Fruit fly (Drosophila melanogaster): ENCODE measurements around the gene CG10469.

CG10469 gene

DNA sequence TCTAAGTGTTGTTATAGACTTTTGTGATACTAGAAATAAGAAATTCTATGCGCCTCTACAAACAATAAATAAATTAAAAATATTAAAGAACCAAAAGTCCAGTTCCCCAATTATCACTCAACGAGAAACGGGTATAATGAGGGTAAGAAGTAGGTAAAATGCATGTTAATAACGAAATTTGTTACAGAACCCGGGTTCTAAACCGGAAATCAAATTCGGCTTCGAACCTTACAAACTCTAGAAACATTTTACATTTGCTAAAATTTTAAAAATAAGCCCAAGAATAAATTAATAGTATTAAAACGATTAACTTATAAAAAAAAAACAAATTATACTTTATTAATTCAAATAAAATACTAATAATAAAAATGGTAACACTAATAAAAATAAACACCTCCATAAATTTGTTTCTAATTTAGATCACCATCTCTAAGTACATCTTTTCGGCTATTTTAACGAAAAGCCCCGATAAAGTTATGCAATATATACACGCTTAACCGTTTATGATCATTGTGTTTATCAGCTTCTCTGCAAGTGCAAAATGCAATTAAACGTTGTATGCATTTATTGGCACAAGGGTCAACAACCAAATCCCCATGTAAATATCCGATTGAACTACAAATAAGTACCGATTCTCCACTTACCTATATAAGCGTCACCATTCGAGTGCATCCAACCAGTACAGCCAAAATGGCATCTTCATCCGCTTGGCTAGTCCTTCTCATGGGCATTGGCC, 21.5 kb downstream of the CG10469 start, which contains the start of gene CG6602 (continued):
- TF ChIP-seq sens-2 (GFP tag; IDR thresholded peaks at IDR 0.05): peak; percentile 67; the same call in 1 of the 2 replicates
- TF ChIP-seq CG12744 (GFP tag; optimal IDR thresholded peaks at IDR 0.05): peak; percentile 5
- no peak for TF ChIP-seq Nf-YC (tag; optimal IDR thresholded peaks at IDR 0.05)
- peak; percentile 39 for TF ChIP-seq CG17829 (tag; optimal IDR thresholded peaks at IDR 0.05)
- TF ChIP-seq CG7987 (GFP tag; optimal IDR thresholded peaks at IDR 0.05): peak; percentile 91
- TF ChIP-seq chn (GFP tag; optimal IDR thresholded peaks at IDR 0.05): peak; percentile 33
- TF ChIP-seq CG10543 (GFP tag; optimal IDR thresholded peaks at IDR 0.05): peak; percentile 35
- TF ChIP-seq Atf6 (GFP tag; IDR thresholded peaks at IDR 0.05): peak; percentile 17; the same call in 1 of the 2 replicates
- TF ChIP-seq inv (GFP tag; IDR thresholded peaks at IDR 0.05; ENCODE audit: partially characterized antibody): no peak
- no peak for TF ChIP-seq btn (GFP tag; optimal IDR thresholded peaks at IDR 0.05)
- peak; percentile 38 for TF ChIP-seq gsb-n (tag; optimal IDR thresholded peaks at IDR 0.05)
- peak; percentile 83 for TF ChIP-seq ase (GFP tag; IDR thresholded peaks at IDR 0.05)
- peak; percentile 38; the same call in 1 of the 2 replicates for TF ChIP-seq Oaz (GFP tag; IDR thresholded peaks at IDR 0.05)
- peak; percentile 38 for TF ChIP-seq CG1602 (GFP tag; optimal IDR thresholded peaks at IDR 0.05)
- TF ChIP-seq gsb (GFP tag; IDR thresholded peaks at IDR 0.05): no peak; the same call in 1 of the 2 replicates
- TF ChIP-seq CG42726 (GFP tag; IDR thresholded peaks at IDR 0.05; ENCODE audit: partially characterized antibody): peak; percentile 7; the same call in 1 of the 2 replicates
- peak; percentile 52 for TF ChIP-seq mam (GFP tag; optimal IDR thresholded peaks at IDR 0.05)
- peak; percentile 14 for TF ChIP-seq TFAM (GFP tag; optimal IDR thresholded peaks at IDR 0.05)
- TF ChIP-seq CG18619 (GFP tag; optimal IDR thresholded peaks at IDR 0.05): peak; percentile 73
- no peak for TF ChIP-seq Atf-2 (GFP tag; optimal IDR thresholded peaks at IDR 0.05)
- peak; percentile 87 for TF ChIP-seq NFAT (GFP tag; IDR thresholded peaks at IDR 0.05)
- no peak for TF ChIP-seq Xrp1 (GFP tag; IDR thresholded peaks at IDR 0.05)
- TF ChIP-seq CG13123 (GFP tag; optimal IDR thresholded peaks at IDR 0.05): peak; percentile 12
- peak; percentile 59 for TF ChIP-seq CG34376 (GFP tag; optimal IDR thresholded peaks at IDR 0.05)
- TF ChIP-seq ftz-f1 (GFP tag; optimal IDR thresholded peaks at IDR 0.05): no peak
- TF ChIP-seq ssp (GFP tag; IDR thresholded peaks at IDR 0.05): peak; percentile 66
- TF ChIP-seq nom (GFP tag; optimal IDR thresholded peaks at IDR 0.05): no peak
- no peak for TF ChIP-seq Chrac-16 (GFP tag; optimal IDR thresholded peaks at IDR 0.05)
- peak; percentile 69 for TF ChIP-seq D19B (GFP tag; optimal IDR thresholded peaks at IDR 0.05)
- TF ChIP-seq caup (GFP tag; optimal IDR thresholded peaks at IDR 0.05; ENCODE audit: severe bottlenecking): peak; percentile 89
- TF ChIP-seq CG1024 (GFP tag; IDR thresholded peaks at IDR 0.05): peak; percentile 77
- TF ChIP-seq Dbx (GFP tag; IDR thresholded peaks at IDR 0.05): peak; percentile 78
- no peak for TF ChIP-seq CG3163 (GFP tag; optimal IDR thresholded peaks at IDR 0.05)
- TF ChIP-seq CG14860 (GFP tag; IDR thresholded peaks at IDR 0.05; ENCODE audit: partially characterized antibody): no peak
- TF ChIP-seq dimm (GFP tag; IDR thresholded peaks at IDR 0.05): no peak
- TF ChIP-seq ara (GFP tag; IDR thresholded peaks at IDR 0.05): no peak
- TF ChIP-seq luna (GFP tag; optimal IDR thresholded peaks at IDR 0.05): peak; percentile 74
- peak; percentile 22 for TF ChIP-seq Hmx (GFP tag; optimal IDR thresholded peaks at IDR 0.05)
- TF ChIP-seq repo (GFP tag; optimal IDR thresholded peaks at IDR 0.05): peak; percentile 42
- no peak for TF ChIP-seq D (optimal IDR thresholded peaks at IDR 0.05)
- peak; percentile 67 for TF ChIP-seq D (GFP tag; optimal IDR thresholded peaks at IDR 0.05)
- peak; percentile 51 for TF ChIP-seq Fer2 (tag; optimal IDR thresholded peaks at IDR 0.05)
- no peak for TF ChIP-seq CG2889 (GFP tag; IDR thresholded peaks at IDR 0.05)
- TF ChIP-seq GATAe (GFP tag; conservative IDR thresholded peaks at IDR 0.05): no peak
- no peak for TF ChIP-seq hb (GFP tag; IDR thresholded peaks at IDR 0.05; ENCODE audit: partially characterized antibody)
- TF ChIP-seq CG14050 (GFP tag; IDR thresholded peaks at IDR 0.05): peak; percentile 66
- no peak for TF ChIP-seq Elba2 (GFP tag; optimal IDR thresholded peaks at IDR 0.05)
- no peak; the same call in 1 of the 3 replicates for TF ChIP-seq CG17361 (GFP tag; IDR thresholded peaks at IDR 0.05)
- TF ChIP-seq CG4854 (GFP tag; optimal IDR thresholded peaks at IDR 0.05): peak; percentile 35
- peak; percentile 75 for TF ChIP-seq Sox100B (GFP tag; optimal IDR thresholded peaks at IDR 0.05)
